Fruit fly (Drosophila melanogaster): ENCODE measurements around the gene Sbat.
A peak's percentile ranks its signal among the peaks of the same experiment; 100 is the strongest.

Gene Sbat

DNA sequence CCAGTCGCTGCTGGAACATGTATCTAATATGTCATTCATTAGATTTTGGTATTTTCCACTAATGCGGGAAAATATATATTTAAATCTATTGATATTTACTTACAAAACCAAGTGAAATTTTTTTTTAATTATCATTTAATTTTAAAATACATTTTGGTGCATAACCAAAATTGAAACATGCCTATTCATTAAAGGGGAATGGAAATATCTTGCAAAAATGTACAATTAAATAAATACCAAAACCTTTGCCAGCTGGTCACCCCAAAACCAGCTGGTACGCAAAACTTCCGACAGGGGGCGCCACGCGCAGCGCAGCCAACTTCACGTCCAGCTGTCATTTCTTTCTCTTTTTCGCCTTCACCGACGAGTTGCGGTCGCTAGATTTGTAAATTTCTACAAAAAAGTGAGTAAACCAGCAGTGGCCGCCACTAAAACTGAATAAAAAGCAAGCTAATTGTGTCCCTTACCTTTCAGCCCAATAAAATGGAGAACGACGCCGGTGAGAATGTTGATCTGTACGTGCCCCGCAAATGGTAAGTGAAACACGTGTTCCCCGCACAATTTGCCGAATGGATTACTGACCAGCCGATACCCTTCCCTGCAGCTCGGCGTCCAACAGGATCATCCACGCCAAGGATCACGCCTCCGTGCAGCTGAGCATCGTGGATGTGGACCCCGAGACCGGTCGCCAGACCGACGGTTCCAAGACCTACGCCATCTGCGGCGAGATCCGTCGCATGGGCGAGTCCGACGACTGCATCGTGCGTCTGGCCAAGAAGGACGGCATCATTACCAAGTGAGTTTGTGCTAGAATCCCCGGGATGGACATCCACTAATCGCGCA lies 22.1 kb upstream of the Sbat start, which contains the start of the genes CG3104 and RpS21 (continued):
- 0 out of 2 replicates have a peak, but pooled peaks have one; percentile 2 for TF ChIP-seq sna (GFP tag; IDR thresholded peaks at IDR 0.05; ENCODE audit: partially characterized antibody)
- TF ChIP-seq gcm (GFP tag; optimal IDR thresholded peaks at IDR 0.05), result peak; percentile 4
- peak; percentile 67 for TF ChIP-seq CG7556 (GFP tag; optimal IDR thresholded peaks at IDR 0.05)
- peak; percentile 88 for TF ChIP-seq HLH54F (GFP tag; optimal IDR thresholded peaks at IDR 0.05)
- TF ChIP-seq CG6854 (GFP tag; optimal IDR thresholded peaks at IDR 0.05), result peak; percentile 72
- TF ChIP-seq Dref (GFP tag; IDR thresholded peaks at IDR 0.05), result peak; percentile 53
- peak; percentile 78 for TF ChIP-seq wdn (GFP tag; IDR thresholded peaks at IDR 0.05)
- TF ChIP-seq org-1 (GFP tag; optimal IDR thresholded peaks at IDR 0.05), result peak; percentile 63
- peak; percentile 87 for TF ChIP-seq kni (GFP tag; optimal IDR thresholded peaks at IDR 0.05)
- peak; percentile 80 for TF ChIP-seq repo (GFP tag; optimal IDR thresholded peaks at IDR 0.05)
- TF ChIP-seq ftz-f1 (GFP tag; optimal IDR thresholded peaks at IDR 0.05), result peak; percentile 35
- peak; percentile 92 for TF ChIP-seq CG1024 (GFP tag; IDR thresholded peaks at IDR 0.05)
- TF ChIP-seq amos (GFP tag; IDR thresholded peaks at IDR 0.05; ENCODE audit: partially characterized antibody), result peak; percentile 17; the same call in 1 of the 2 replicates
- TF ChIP-seq chn (GFP tag; optimal IDR thresholded peaks at IDR 0.05), result peak; percentile 77
- TF ChIP-seq yki (optimal IDR thresholded peaks at IDR 0.05), result no peak
- TF ChIP-seq CG16815 (GFP tag; optimal IDR thresholded peaks at IDR 0.05), result peak; percentile 72
- TF ChIP-seq pros (GFP tag; optimal IDR thresholded peaks at IDR 0.05), result no peak
- TF ChIP-seq CG9437 (GFP tag; optimal IDR thresholded peaks at IDR 0.05), result peak; percentile 58
- TF ChIP-seq zen2 (GFP tag; IDR thresholded peaks at IDR 0.05; ENCODE audit: partially characterized antibody), result no peak; the same call in 2 of the 3 replicates
- peak; percentile 74 for TF ChIP-seq CG10959 (GFP tag; IDR thresholded peaks at IDR 0.05)
- peak; percentile 82 for TF ChIP-seq slou (GFP tag; optimal IDR thresholded peaks at IDR 0.05)
- peak; percentile 76 for TF ChIP-seq gsb-n (tag; optimal IDR thresholded peaks at IDR 0.05)
- TF ChIP-seq MBD-R2 (GFP tag; IDR thresholded peaks at IDR 0.05), result peak; percentile 53
- no peak for TF ChIP-seq tna (GFP tag; IDR thresholded peaks at IDR 0.05; ENCODE audit: partially characterized antibody)
- peak; percentile 87 for TF ChIP-seq hkb (optimal IDR thresholded peaks at IDR 0.05)
- peak; percentile 65; the same call in 1 of the 2 replicates for TF ChIP-seq hkb (GFP tag; IDR thresholded peaks at IDR 0.05)
- peak; percentile 55 for TF ChIP-seq sd (tag; optimal IDR thresholded peaks at IDR 0.05)
- TF ChIP-seq YL-1 (GFP tag; optimal IDR thresholded peaks at IDR 0.05), result peak; percentile 99
- peak; percentile 79 for TF ChIP-seq CG13424 (tag; optimal IDR thresholded peaks at IDR 0.05)
- TF ChIP-seq CG12391 (tag; optimal IDR thresholded peaks at IDR 0.05), result peak; percentile 79
- peak; percentile 80 for TF ChIP-seq CG1792 (GFP tag; optimal IDR thresholded peaks at IDR 0.05)
- TF ChIP-seq fd102C (GFP tag; optimal IDR thresholded peaks at IDR 0.05), result peak; percentile 62
- peak; percentile 94 for TF ChIP-seq MTF-1 (GFP tag; optimal IDR thresholded peaks at IDR 0.05; ENCODE audit: borderline replicate concordance)
- TF ChIP-seq Drgx (GFP tag; IDR thresholded peaks at IDR 0.05), result 0 out of 2 replicates have a peak, but pooled peaks have one; percentile 22
- TF ChIP-seq gfzf (GFP tag; optimal IDR thresholded peaks at IDR 0.05), result peak; percentile 77
- peak; percentile 79 to 87 for TF ChIP-seq dpn (GFP tag; optimal IDR thresholded peaks at IDR 0.05)
- TF ChIP-seq CG12659 (GFP tag; optimal IDR thresholded peaks at IDR 0.05), result peak; percentile 96
- TF ChIP-seq Poxn (GFP tag; IDR thresholded peaks at IDR 0.05), result 0 out of 2 replicates have a peak, but pooled peaks have one; percentile 55
- peak; percentile 93 for TF ChIP-seq CG1233 (GFP tag; optimal IDR thresholded peaks at IDR 0.05)
- TF ChIP-seq CG4854 (GFP tag; optimal IDR thresholded peaks at IDR 0.05), result peak; percentile 75
- TF ChIP-seq CG9727 (GFP tag; optimal IDR thresholded peaks at IDR 0.05), result peak; percentile 93
- peak; percentile 86 for TF ChIP-seq pho (GFP tag; optimal IDR thresholded peaks at IDR 0.05)
- TF ChIP-seq jigr1 (GFP tag; IDR thresholded peaks at IDR 0.05), result no peak
- TF ChIP-seq Blimp-1 (GFP tag; optimal IDR thresholded peaks at IDR 0.05), result peak; percentile 48
- peak; percentile 81 for TF ChIP-seq ssp (GFP tag; IDR thresholded peaks at IDR 0.05)
- no peak for TF ChIP-seq kay (GFP tag; optimal IDR thresholded peaks at IDR 0.05)
- peak; percentile 28 for TF ChIP-seq btn (GFP tag; optimal IDR thresholded peaks at IDR 0.05)
- peak; percentile 63; the same call in 1 of the 2 replicates for TF ChIP-seq CG32767 (GFP tag; IDR thresholded peaks at IDR 0.05)
